Worm (Caenorhabditis elegans) whole organism, mixed stage, embryonic: ENCODE results near the gene D1054.19.

Experiments used
- M03D4.4 ChIP-seq: sonication (generic microtip); optimal IDR thresholded peaks from 2 replicates; lab custom pipeline; 2017; ENCODE audit warnings: mild to moderate bottlenecking, missing genetic modification characterization, missing compliant biosample characterization
- elt-3 ChIP-seq: fragments of 150-350 bp; optimal IDR thresholded peaks from 2 replicates; lab custom pipeline; 2014; ENCODE audit warnings: missing biosample characterization, missing genetic modification characterization
- ham-2 ChIP-seq: fragments of 200-800 bp; sonication (Bioruptor generic); optimal IDR thresholded peaks from 2 replicates; lab custom pipeline; 2018; ENCODE audit warnings: mild to moderate bottlenecking, missing genetic modification characterization, missing compliant biosample characterization
- nhr-28 ChIP-seq: fragments of 150-350 bp; optimal IDR thresholded peaks from 2 replicates; lab custom pipeline; 2014; ENCODE audit warnings: missing biosample characterization, missing genetic modification characterization
- unc-62 ChIP-seq: fragments of 150-350 bp; optimal IDR thresholded peaks from 2 replicates; lab custom pipeline; 2014; ENCODE audit warnings: missing biosample characterization, missing genetic modification reagents, missing genetic modification characterization

DNA sequence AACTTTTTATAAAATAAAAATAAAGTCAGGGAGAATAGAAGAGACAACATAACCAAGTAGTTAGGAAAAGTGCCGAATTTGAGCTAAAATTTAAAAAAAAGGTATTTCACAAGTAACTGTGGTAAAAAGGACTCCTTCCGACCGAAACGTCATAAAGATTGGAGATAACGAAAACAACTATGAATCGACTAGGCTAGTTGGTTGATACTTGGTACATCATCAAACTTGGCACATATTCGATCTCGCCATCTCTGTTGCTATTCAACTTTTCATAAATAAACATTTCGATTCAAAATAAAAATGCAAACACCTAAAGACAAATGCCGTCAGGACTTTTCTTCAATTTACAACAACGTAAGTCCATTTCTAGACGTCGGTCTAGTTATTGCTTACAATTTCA is 16.2 kb downstream of the D1054.19 start, which contains the start of gene C29A12.22:
- TF ChIP-seq ham-2 (GFP tag; lab: Kevin White, UChicago) (no peak), M03D4.4 (no peak), elt-3 (no peak), unc-62 (GFP tag; lab: Kevin White, UChicago) (no peak), nhr-28 (tag; lab: Kevin White, UChicago) (no peak)
